Worm (Caenorhabditis elegans) whole organism, late embryonic: Measurements from ENCODE around the gene T24C12.3.

ENCODE experiments used
- F13H6.1 ChIP-seq: sonication (generic microtip); optimal IDR thresholded peaks from 2 replicates; lab custom pipeline; 2016; ENCODE audit warnings: missing genetic modification characterization, missing compliant biosample characterization
- K09A11.1 ChIP-seq: sonication (generic microtip); optimal IDR thresholded peaks from 2 replicates; lab custom pipeline; 2017; ENCODE audit warnings: antibody characterized with exemption, mild to moderate bottlenecking, missing genetic modification characterization, missing compliant biosample characterization; ENCODE audit not compliant: insufficient read depth
- ama-1 ChIP-seq: fragments of 150-350 bp; optimal IDR thresholded peaks from 2 replicates; lab custom pipeline; 2014
- ceh-48 ChIP-seq: sonication (generic microtip); optimal IDR thresholded peaks from 2 replicates; lab custom pipeline; 2016; ENCODE audit warnings: missing genetic modification characterization, inconsistent platforms, missing compliant biosample characterization
- hlh-13 ChIP-seq: fragments of 200-800 bp; sonication (Bioruptor generic); optimal IDR thresholded peaks from 2 replicates; lab custom pipeline; 2018; ENCODE audit warnings: mild to moderate bottlenecking, missing genetic modification characterization, missing compliant biosample characterization
- hlh-8 ChIP-seq: sonication (generic microtip); optimal IDR thresholded peaks from 2 replicates; lab custom pipeline; 2016; ENCODE audit warnings: missing genotype, missing genetic modification characterization, missing compliant biosample characterization
- nhr-11 ChIP-seq: fragments of 150-350 bp; optimal IDR thresholded peaks from 2 replicates; lab custom pipeline; 2014; ENCODE audit warnings: missing biosample characterization, missing genetic modification characterization
- pha-2 ChIP-seq: sonication (generic microtip); optimal IDR thresholded peaks from 2 replicates; lab custom pipeline; 2017; ENCODE audit warnings: mild to moderate bottlenecking, missing genetic modification characterization, missing compliant biosample characterization

- TF ChIP-seq pha-2 (tag; lab: Kevin White, UChicago) = no peak
- TF ChIP-seq ceh-48 (tag; lab: Kevin White, UChicago) = no peak
- no peak for TF ChIP-seq nhr-11 (tag; lab: Kevin White, UChicago)
- no peak for TF ChIP-seq hlh-13 (GFP tag; lab: Kevin White, UChicago)
- TF ChIP-seq hlh-8 = no peak
- TF ChIP-seq F13H6.1 (tag; lab: Kevin White, UChicago) = no peak
- no peak for TF ChIP-seq ama-1 (lab: Kevin White, UChicago)
- no peak for TF ChIP-seq K09A11.1 (tag; lab: Kevin White, UChicago)
These were observed 11.4 kb upstream of the T24C12.3 start for ce11 chrX:2215108-2215507.
